Fruit fly (Drosophila melanogaster) whole organism, embryonic: Measurements from ENCODE around the gene GABPI.

Experiments used
- B-H2 ChIP-seq: fragments of 200-800 bp; sonication (Bioruptor generic); optimal IDR thresholded peaks from 2 replicates; lab custom pipeline; 2018; ENCODE audit warnings: missing biosample characterization, mild to moderate bottlenecking, missing genetic modification characterization
- BEAF-32 ChIP-seq: fragments of 200-800 bp; sonication (Bioruptor generic); optimal IDR thresholded peaks from 3 replicates; lab custom pipeline; 2017; ENCODE audit warnings: missing biosample characterization, missing genetic modification characterization, mild to moderate bottlenecking, moderate library complexity, missing genetic modification reagents
- Bgb ChIP-seq: fragments of 200-800 bp; sonication (Bioruptor generic); IDR thresholded peaks from 2 replicates; pipeline ENCODE4 v1.3.6; 2022; ENCODE audit warnings: missing biosample characterization, missing genetic modification characterization; ENCODE audit not compliant: partially characterized antibody
- CG10147 ChIP-seq: fragments of 200-800 bp; sonication (Bioruptor generic); optimal IDR thresholded peaks from 2 replicates; lab custom pipeline; 2019; ENCODE audit warnings: missing biosample characterization, mild to moderate bottlenecking, missing genetic modification characterization, moderate library complexity
- CG12659 ChIP-seq: fragments of 200-800 bp; sonication (Bioruptor generic); optimal IDR thresholded peaks from 3 replicates; lab custom pipeline; 2017; ENCODE audit warnings: mild to moderate bottlenecking, missing biosample characterization, missing genetic modification reagents, missing genetic modification characterization
- CG14710 ChIP-seq: fragments of 200-800 bp; sonication (Bioruptor generic); optimal IDR thresholded peaks from 3 replicates; lab custom pipeline; 2019; ENCODE audit warnings: missing biosample characterization, mild to moderate bottlenecking, missing genetic modification characterization, moderate library complexity
- CG1603 ChIP-seq: fragments of 200-800 bp; sonication (Bioruptor generic); optimal IDR thresholded peaks from 2 replicates; lab custom pipeline; 2019; ENCODE audit warnings: missing biosample characterization, mild to moderate bottlenecking, missing genetic modification characterization, moderate library complexity
- CG16813 ChIP-seq: fragments of 200-800 bp; sonication (Bioruptor generic); IDR thresholded peaks from 3 replicates; pipeline ENCODE4 v1.3.6; 2022; ENCODE audit warnings: missing biosample characterization, missing genetic modification characterization; ENCODE audit not compliant: partially characterized antibody
- CG17829 ChIP-seq: fragments of 200-800 bp; optimal IDR thresholded peaks from 2 replicates; lab custom pipeline; 2019; ENCODE audit warnings: missing biosample characterization, mild to moderate bottlenecking, missing genetic modification characterization, moderate library complexity
- CG2129 ChIP-seq: fragments of 200-800 bp; sonication (Bioruptor generic); IDR thresholded peaks from 2 replicates; pipeline ENCODE4 v1.3.6; 2022; ENCODE audit warnings: missing biosample characterization, missing genetic modification characterization; ENCODE audit not compliant: partially characterized antibody
- CG30020 ChIP-seq: fragments of 200-800 bp; optimal IDR thresholded peaks from 2 replicates; lab custom pipeline; 2019; ENCODE audit warnings: missing biosample characterization, mild to moderate bottlenecking, missing genetic modification characterization, moderate library complexity
- CG3995 ChIP-seq: fragments of 200-800 bp; sonication (Bioruptor generic); optimal IDR thresholded peaks from 3 replicates; lab custom pipeline; 2016; ENCODE audit warnings: missing biosample characterization, missing genetic modification characterization
- CG6272 ChIP-seq: fragments of 200-800 bp; sonication (Bioruptor generic); IDR thresholded peaks from 2 replicates; pipeline ENCODE4 v1.3.6; 2022; ENCODE audit warnings: missing biosample characterization, missing genetic modification characterization
- CG8924 ChIP-seq: fragments of 200-800 bp; optimal IDR thresholded peaks from 3 replicates; lab custom pipeline; 2019; ENCODE audit warnings: missing biosample characterization, mild to moderate bottlenecking, missing genetic modification characterization, moderate library complexity
- CG9797 ChIP-seq: fragments of 200-800 bp; sonication (Bioruptor generic); optimal IDR thresholded peaks from 3 replicates; lab custom pipeline; 2018; ENCODE audit warnings: missing biosample characterization, mild to moderate bottlenecking, missing genetic modification characterization
- Doc2 ChIP-seq: fragments of 200-800 bp; sonication (Bioruptor generic); IDR thresholded peaks from 2 replicates; pipeline ENCODE4 v1.3.6; 2022; ENCODE audit warnings: missing biosample characterization, missing genetic modification characterization
- Dp ChIP-seq: fragments of 200-800 bp; sonication (Bioruptor generic); optimal IDR thresholded peaks from 2 replicates; lab custom pipeline; 2018; ENCODE audit warnings: missing biosample characterization, mild to moderate bottlenecking, missing genetic modification characterization, moderate library complexity
- Drgx ChIP-seq: fragments of 200-800 bp; sonication (Bioruptor generic); IDR thresholded peaks from 2 replicates; pipeline ENCODE4 v1.3.6; 2022; ENCODE audit warnings: missing biosample characterization, missing genetic modification characterization
- Elba2 ChIP-seq: fragments of 200-800 bp; sonication (Bioruptor generic); optimal IDR thresholded peaks from 3 replicates; lab custom pipeline; 2016; ENCODE audit warnings: missing biosample characterization, missing genetic modification characterization
- Fer3 ChIP-seq: fragments of 200-800 bp; sonication (Bioruptor generic); optimal IDR thresholded peaks from 2 replicates; lab custom pipeline; 2018; ENCODE audit warnings: missing biosample characterization, mild to moderate bottlenecking, missing genetic modification characterization, moderate library complexity
- H2.0 ChIP-seq: fragments of 200-800 bp; sonication (Bioruptor generic); IDR thresholded peaks from 2 replicates; pipeline ENCODE4 v1.3.6; 2022; ENCODE audit warnings: missing biosample characterization, missing genetic modification characterization
- HLH4C ChIP-seq: fragments of 200-800 bp; sonication (Bioruptor generic); IDR thresholded peaks from 3 replicates; pipeline ENCODE4 v1.3.6; 2022; ENCODE audit warnings: missing biosample characterization, missing genetic modification characterization; ENCODE audit not compliant: partially characterized antibody
- MESR4 ChIP-seq: fragments of 200-800 bp; sonication (Bioruptor generic); optimal IDR thresholded peaks from 2 replicates; lab custom pipeline; 2018; ENCODE audit warnings: missing biosample characterization, mild to moderate bottlenecking, missing genetic modification characterization, moderate library complexity
- NC2α ChIP-seq: fragments of 200-800 bp; sonication (Bioruptor generic); optimal IDR thresholded peaks from 2 replicates; lab custom pipeline; 2016; ENCODE audit warnings: missing biosample characterization, missing genetic modification characterization
- Oaz ChIP-seq: fragments of 200-800 bp; sonication (Bioruptor generic); IDR thresholded peaks from 2 replicates; pipeline ENCODE4 v1.3.6; 2022; ENCODE audit warnings: missing biosample characterization, missing genetic modification characterization
- PHDP ChIP-seq: fragments of 200-800 bp; sonication (Bioruptor generic); optimal IDR thresholded peaks from 3 replicates; lab custom pipeline; 2018; ENCODE audit warnings: missing biosample characterization, mild to moderate bottlenecking, missing genetic modification characterization, moderate library complexity
- Sry-δ ChIP-seq: fragments of 200-800 bp; sonication (Bioruptor generic); optimal IDR thresholded peaks from 2 replicates; lab custom pipeline; 2016; ENCODE audit warnings: missing biosample characterization, missing genetic modification characterization
- amos ChIP-seq: fragments of 200-800 bp; sonication (Bioruptor generic); IDR thresholded peaks from 2 replicates; pipeline ENCODE4 v1.3.6; 2022; ENCODE audit warnings: missing biosample characterization, missing genetic modification characterization; ENCODE audit not compliant: partially characterized antibody
- aop ChIP-seq: fragments of 200-800 bp; sonication (Bioruptor generic); IDR thresholded peaks from 2 replicates; pipeline ENCODE4 v1.3.6; 2022; ENCODE audit warnings: missing biosample characterization, missing genetic modification characterization
- crp ChIP-seq, 2 experiments: fragments of 200-800 bp; sonication (Bioruptor generic); optimal IDR thresholded peaks; 2 replicates in 1 of 2; 3 replicates in 1 of 2; lab custom pipeline; 2017; ENCODE audit warnings: missing biosample characterization in 2 of 2, missing genetic modification characterization in 2 of 2, mild to moderate bottlenecking in 1 of 2, moderate library complexity in 1 of 2
- dimm ChIP-seq: fragments of 200-800 bp; sonication (Bioruptor generic); IDR thresholded peaks from 2 replicates; pipeline ENCODE4 v1.3.6; 2022; ENCODE audit warnings: missing biosample characterization, missing genetic modification characterization
- disco-r ChIP-seq: fragments of 200-800 bp; sonication (Bioruptor generic); optimal IDR thresholded peaks from 2 replicates; lab custom pipeline; 2016; ENCODE audit warnings: missing biosample characterization, missing genetic modification characterization
- dm ChIP-seq: fragments of 200-800 bp; sonication (Bioruptor generic); optimal IDR thresholded peaks from 3 replicates; lab custom pipeline; 2016; ENCODE audit warnings: missing biosample characterization, missing genetic modification characterization
- fd3F ChIP-seq: fragments of 200-800 bp; sonication (Bioruptor generic); optimal IDR thresholded peaks from 2 replicates; lab custom pipeline; 2018; ENCODE audit warnings: missing biosample characterization, mild to moderate bottlenecking, missing genetic modification characterization, moderate library complexity
- grau ChIP-seq: fragments of 200-800 bp; optimal IDR thresholded peaks from 3 replicates; lab custom pipeline; 2019; ENCODE audit warnings: missing biosample characterization, mild to moderate bottlenecking, missing genetic modification characterization, moderate library complexity
- grn ChIP-seq: fragments of 200-800 bp; sonication (Bioruptor generic); optimal IDR thresholded peaks from 3 replicates; lab custom pipeline; 2017; ENCODE audit warnings: missing biosample characterization, missing genetic modification characterization
- hb ChIP-seq: fragments of 200-800 bp; sonication (Bioruptor generic); IDR thresholded peaks from 3 replicates; pipeline ENCODE4 v1.3.6; 2022; ENCODE audit warnings: missing biosample characterization, missing genetic modification characterization; ENCODE audit not compliant: partially characterized antibody
- kah ChIP-seq: fragments of 200-800 bp; sonication (Bioruptor generic); optimal IDR thresholded peaks from 2 replicates; lab custom pipeline; 2018; ENCODE audit warnings: missing biosample characterization, mild to moderate bottlenecking, missing genetic modification characterization
- knrl ChIP-seq: fragments of 200-800 bp; sonication (Bioruptor generic); IDR thresholded peaks from 3 replicates; pipeline ENCODE4 v1.3.6; 2022; ENCODE audit warnings: missing biosample characterization, missing genetic modification characterization; ENCODE audit not compliant: partially characterized antibody
- nmo ChIP-seq: fragments of 200-800 bp; sonication (Bioruptor generic); optimal IDR thresholded peaks from 2 replicates; lab custom pipeline; 2018; ENCODE audit warnings: missing biosample characterization, mild to moderate bottlenecking, missing genetic modification characterization, moderate library complexity
- onecut ChIP-seq: fragments of 200-800 bp; sonication (Bioruptor generic); IDR thresholded peaks from 2 replicates; pipeline ENCODE4 v1.3.6; 2022; ENCODE audit warnings: missing biosample characterization, missing genetic modification characterization
- pfk ChIP-seq: fragments of 200-800 bp; sonication (Bioruptor generic); optimal IDR thresholded peaks from 2 replicates; lab custom pipeline; 2018; ENCODE audit warnings: missing biosample characterization, mild to moderate bottlenecking, missing genetic modification characterization, moderate library complexity
- pros ChIP-seq: fragments of 200-800 bp; sonication (Bioruptor generic); optimal IDR thresholded peaks from 3 replicates; lab custom pipeline; 2019; ENCODE audit warnings: missing biosample characterization, mild to moderate bottlenecking, missing genetic modification characterization, moderate library complexity
- rib ChIP-seq: fragments of 200-800 bp; sonication (Bioruptor generic); IDR thresholded peaks from 2 replicates; pipeline ENCODE4 v1.3.6; 2022; ENCODE audit warnings: missing biosample characterization, missing genetic modification characterization
- seq ChIP-seq: fragments of 200-800 bp; sonication (Bioruptor generic); IDR thresholded peaks from 2 replicates; pipeline ENCODE4 v1.3.6; 2022; ENCODE audit warnings: missing biosample characterization, missing genetic modification characterization
- stwl ChIP-seq: fragments of 200-800 bp; sonication (Bioruptor generic); optimal IDR thresholded peaks from 3 replicates; lab custom pipeline; 2018; ENCODE audit warnings: missing biosample characterization, mild to moderate bottlenecking, missing genetic modification characterization, moderate library complexity
- tup ChIP-seq: fragments of 200-800 bp; sonication (Bioruptor generic); optimal IDR thresholded peaks from 2 replicates; lab custom pipeline; 2016; ENCODE audit warnings: missing biosample characterization, mild to moderate bottlenecking, missing genetic modification characterization, moderate library complexity
- unc-4 ChIP-seq: fragments of 200-800 bp; sonication (Bioruptor generic); IDR thresholded peaks from 2 replicates; pipeline ENCODE4 v1.3.6; 2022; ENCODE audit warnings: missing biosample characterization, missing genetic modification characterization; ENCODE audit not compliant: partially characterized antibody
- zen2 ChIP-seq: fragments of 200-800 bp; sonication (Bioruptor generic); IDR thresholded peaks from 3 replicates; pipeline ENCODE4 v1.3.6; 2022; ENCODE audit warnings: missing biosample characterization, missing genetic modification characterization; ENCODE audit not compliant: partially characterized antibody

The GABPI gene

dm6 chr2L:2992664-2993174, 37.6 kb upstream of the GABPI start, which contains the start of the genes okr and CG3558 (continued):
- TF ChIP-seq disco-r (GFP tag; lab: Kevin White, UChicago) (no peak), CG30020 (tag; lab: Kevin White, UChicago) (peak; percentile 76), unc-4 (GFP tag; lab: Robert Waterston, UW) (peak; percentile 91), dm (GFP tag; lab: Kevin White, UChicago) (no peak), rib (GFP tag; lab: Robert Waterston, UW) (no peak), CG1603 (peak; percentile 82), dimm (GFP tag; lab: Robert Waterston, UW) (no peak), CG2129 (GFP tag; lab: Robert Waterston, UW) (peak; percentile 77), nmo (GFP tag; lab: Kevin White, UChicago) (peak; percentile 39), Elba2 (GFP tag; lab: Kevin White, UChicago) (peak; percentile 47), Sry-δ (peak; percentile 89), stwl (tag; lab: Kevin White, UChicago) (peak; percentile 74), pfk (GFP tag; lab: Kevin White, UChicago) (peak; percentile 94), HLH4C (GFP tag; lab: Robert Waterston, UW) (peak; percentile 78), knrl (GFP tag; lab: Robert Waterston, UW) (peak; percentile 83), CG8924 (tag; lab: Kevin White, UChicago) (peak; percentile 24), CG17829 (peak; percentile 8), NC2α (GFP tag; lab: Kevin White, UChicago) (no peak), aop (GFP tag; lab: Robert Waterston, UW) (no peak), MESR4 (peak; percentile 72), CG3995 (no peak), tup (GFP tag; lab: Kevin White, UChicago) (no peak), Oaz (GFP tag; lab: Robert Waterston, UW) (no peak), CG10147 (GFP tag; lab: Kevin White, UChicago) (no peak), CG14710 (tag; lab: Kevin White, UChicago) (peak; percentile 59), CG6272 (GFP tag; lab: Robert Waterston, UW) (no peak), CG9797 (GFP tag; lab: Kevin White, UChicago) (peak; percentile 83), BEAF-32 (GFP tag; lab: Kevin White, UChicago) (peak; percentile 87), crp (GFP tag; optimal IDR thresholded peaks at IDR 0.05; lab: Kevin White, UChicago) (peak; percentile 70 to 95), seq (no peak), CG16813 (GFP tag; lab: Robert Waterston, UW) (peak; percentile 84), amos (GFP tag; lab: Robert Waterston, UW) (peak; percentile 83), Dp (GFP tag; lab: Kevin White, UChicago) (peak; percentile 86), hb (GFP tag; lab: Robert Waterston, UW) (peak; percentile 66; the same call in 2 of the 3 replicates), H2.0 (GFP tag; lab: Robert Waterston, UW) (no peak), B-H2 (GFP tag; lab: Kevin White, UChicago) (no peak), Doc2 (GFP tag; lab: Robert Waterston, UW) (no peak), zen2 (GFP tag; lab: Robert Waterston, UW) (peak; percentile 70; the same call in 1 of the 3 replicates), Drgx (no peak), onecut (GFP tag; lab: Robert Waterston, UW) (no peak), kah (GFP tag; lab: Kevin White, UChicago) (no peak), PHDP (tag; lab: Kevin White, UChicago) (no peak), Bgb (peak; percentile 74), fd3F (no peak), CG12659 (GFP tag; lab: Kevin White, UChicago) (peak; percentile 18), grau (tag; lab: Kevin White, UChicago) (peak; percentile 24), pros (no peak), Fer3 (tag; lab: Kevin White, UChicago) (no peak), grn (no peak)
